Worm (Caenorhabditis elegans) whole organism, L4 larva: Measurements from ENCODE around the gene tbc-13.

ENCODE experiments used
- F26F4.8 ChIP-seq: fragments of 200-800 bp; sonication (Bioruptor generic); conservative IDR thresholded peaks from 2 replicates; pipeline ENCODE4 v1.3.6; 2022; ENCODE audit warnings: missing genetic modification characterization, missing compliant biosample characterization
- F49E8.2 ChIP-seq: sonication (generic microtip); optimal IDR thresholded peaks from 2 replicates; lab custom pipeline; 2016; ENCODE audit warnings: missing compliant biosample characterization, mild to moderate bottlenecking, missing genetic modification characterization, borderline replicate concordance
- ZK546.5 ChIP-seq, 2 experiments: sonication (generic microtip); optimal IDR thresholded peaks; 2 replicates each; lab custom pipeline; 2017; ENCODE audit warnings: missing biosample characterization in 2 of 2, missing genetic modification characterization in 2 of 2
- aha-1 ChIP-seq: fragments of 150-350 bp; peaks from one replicate; lab custom pipeline; 2014; ENCODE audit warnings: missing biosample characterization, missing genetic modification characterization
- aly-2 ChIP-seq: sonication (generic microtip); optimal IDR thresholded peaks from 2 replicates; lab custom pipeline; 2018; ENCODE audit warnings: missing biosample characterization, missing genetic modification characterization
- arid-1 ChIP-seq: fragments of 200-800 bp; sonication (Bioruptor generic); conservative IDR thresholded peaks from 2 replicates; pipeline ENCODE4 v1.3.6; 2022; ENCODE audit warnings: missing genetic modification reagents, missing genetic modification characterization, missing compliant biosample characterization
- attf-4 ChIP-seq: sonication (generic microtip); optimal IDR thresholded peaks from 3 replicates; lab custom pipeline; 2017; ENCODE audit warnings: missing biosample characterization, missing genetic modification characterization
- ceh-28 ChIP-seq: fragments of 150-350 bp; optimal IDR thresholded peaks from 2 replicates; lab custom pipeline; 2014; ENCODE audit warnings: missing biosample characterization, missing genetic modification reagents, missing genetic modification characterization
- ceh-44 ChIP-seq: fragments of 200-800 bp; sonication (Bioruptor generic); IDR thresholded peaks from 2 replicates; pipeline ENCODE4 v1.3.6; 2022; ENCODE audit warnings: missing genetic modification reagents, missing genetic modification characterization, missing compliant biosample characterization
- ceh-62 ChIP-seq: sonication (generic microtip); optimal IDR thresholded peaks from 2 replicates; lab custom pipeline; 2017; ENCODE audit warnings: missing biosample characterization, missing genetic modification characterization
- ces-1 ChIP-seq: fragments of 150-350 bp; sonication (generic microtip); optimal IDR thresholded peaks from 4 replicates; lab custom pipeline; 2014; ENCODE audit warnings: missing biosample characterization, missing genetic modification reagents, missing genetic modification characterization
- daf-12 ChIP-seq: fragments of 150-350 bp; optimal IDR thresholded peaks from 2 replicates; lab custom pipeline; 2014; ENCODE audit warnings: missing biosample characterization, missing genetic modification reagents, missing genetic modification characterization
- dmd-6 ChIP-seq: fragments of 200-800 bp; sonication (Bioruptor generic); IDR thresholded peaks from 2 replicates; pipeline ENCODE4 v1.3.6; 2022; ENCODE audit warnings: missing genetic modification reagents, missing genetic modification characterization, missing compliant biosample characterization
- dpl-1 ChIP-seq: fragments of 150-350 bp; optimal IDR thresholded peaks from 2 replicates; lab custom pipeline; 2014; ENCODE audit warnings: missing biosample characterization, missing genetic modification reagents, missing genetic modification characterization
- duxl-1 ChIP-seq: sonication (generic microtip); optimal IDR thresholded peaks from 2 replicates; lab custom pipeline; 2016; ENCODE audit warnings: mild to moderate bottlenecking, missing genetic modification characterization, moderate library complexity, missing compliant biosample characterization; ENCODE audit not compliant: poor library complexity
- dve-1 ChIP-seq: sonication (generic microtip); optimal IDR thresholded peaks from 2 replicates; lab custom pipeline; 2017; ENCODE audit warnings: antibody characterized with exemption, mild to moderate bottlenecking, missing genetic modification characterization, missing compliant biosample characterization; ENCODE audit not compliant: insufficient read depth
- egl-27 ChIP-seq: sonication (generic microtip); optimal IDR thresholded peaks from 3 replicates; lab custom pipeline; 2017; ENCODE audit warnings: missing biosample characterization, missing genetic modification reagents, missing genetic modification characterization
- egl-43 ChIP-seq: fragments of 200-800 bp; sonication (Bioruptor generic); IDR thresholded peaks from 2 replicates; pipeline ENCODE4 v1.3.6; 2022; ENCODE audit warnings: missing genetic modification reagents, missing genetic modification characterization, missing compliant biosample characterization
- fkh-10 ChIP-seq: fragments of 150-350 bp; optimal IDR thresholded peaks from 2 replicates; lab custom pipeline; 2014; ENCODE audit warnings: missing biosample characterization, missing genetic modification reagents, missing genetic modification characterization
- gei-8 ChIP-seq: fragments of 200-800 bp; sonication (Bioruptor generic); optimal IDR thresholded peaks from 2 replicates; lab custom pipeline; 2018; ENCODE audit warnings: mild to moderate bottlenecking, missing genetic modification characterization, missing compliant biosample characterization
- hlh-30 ChIP-seq: sonication (generic microtip); optimal IDR thresholded peaks from 2 replicates; lab custom pipeline; 2017; ENCODE audit warnings: antibody characterized with exemption, mild to moderate bottlenecking, missing genetic modification characterization, missing compliant biosample characterization; ENCODE audit not compliant: insufficient read depth
- hmg-1.1 ChIP-seq: fragments of 200-800 bp; sonication (Bioruptor generic); IDR thresholded peaks from 2 replicates; pipeline ENCODE4 v1.3.6; 2022; ENCODE audit warnings: missing genetic modification reagents, missing genetic modification characterization, missing compliant biosample characterization
- lin-1 ChIP-seq: fragments of 200-800 bp; sonication (Bioruptor generic); IDR thresholded peaks from 2 replicates; pipeline ENCODE4 v1.3.6; 2022; ENCODE audit warnings: missing genetic modification reagents, missing genetic modification characterization, missing compliant biosample characterization
- lin-29 ChIP-seq: fragments of 200-800 bp; sonication (Bioruptor generic); IDR thresholded peaks from 2 replicates; pipeline ENCODE4 v1.3.6; 2022; ENCODE audit warnings: missing genetic modification reagents, missing genetic modification characterization, missing compliant biosample characterization
- lin-38 ChIP-seq: fragments of 200-800 bp; sonication (Bioruptor generic); IDR thresholded peaks from 2 replicates; pipeline ENCODE4 v1.3.6; 2022; ENCODE audit warnings: missing genetic modification reagents, missing genetic modification characterization, missing compliant biosample characterization
- lin-39 ChIP-seq: fragments of 150-350 bp; optimal IDR thresholded peaks from 2 replicates; lab custom pipeline; 2014; ENCODE audit warnings: missing biosample characterization, missing genetic modification reagents, missing genetic modification characterization
- mdt-29 ChIP-seq: fragments of 200-800 bp; sonication (Bioruptor generic); IDR thresholded peaks from 2 replicates; pipeline ENCODE4 v1.3.6; 2022; ENCODE audit warnings: missing genetic modification reagents, missing genetic modification characterization, missing compliant biosample characterization
- mep-1 ChIP-seq: fragments of 150-350 bp; sonication (generic microtip); optimal IDR thresholded peaks from 3 replicates; lab custom pipeline; 2014; ENCODE audit warnings: missing biosample characterization, missing genetic modification characterization
- nhr-10 ChIP-seq: fragments of 150-350 bp; optimal IDR thresholded peaks from 2 replicates; lab custom pipeline; 2014; ENCODE audit warnings: missing biosample characterization, missing genetic modification characterization
- nhr-102 ChIP-seq: sonication (generic microtip); optimal IDR thresholded peaks from 2 replicates; lab custom pipeline; 2016; ENCODE audit warnings: mild to moderate bottlenecking, missing genetic modification characterization, moderate library complexity, missing compliant biosample characterization
- nhr-11 ChIP-seq: fragments of 150-350 bp; optimal IDR thresholded peaks from 2 replicates; lab custom pipeline; 2014; ENCODE audit warnings: missing biosample characterization, missing genetic modification characterization
- nhr-111 ChIP-seq: fragments of 200-800 bp; sonication (Bioruptor generic); optimal IDR thresholded peaks from 2 replicates; lab custom pipeline; 2018; ENCODE audit warnings: mild to moderate bottlenecking, missing genetic modification characterization, missing compliant biosample characterization
- nhr-25 ChIP-seq: sonication (generic microtip); optimal IDR thresholded peaks from 2 replicates; lab custom pipeline; 2017; ENCODE audit warnings: missing genetic modification characterization, mild to moderate bottlenecking, missing compliant biosample characterization, antibody characterized with exemption, moderate library complexity, borderline replicate concordance; ENCODE audit not compliant: insufficient read depth
- nhr-28 ChIP-seq: fragments of 150-350 bp; optimal IDR thresholded peaks from 2 replicates; lab custom pipeline; 2014; ENCODE audit warnings: missing biosample characterization, missing genetic modification characterization
- nhr-41 ChIP-seq: fragments of 200-800 bp; sonication (Bioruptor generic); IDR thresholded peaks from 2 replicates; pipeline ENCODE4 v1.3.6; 2022; ENCODE audit warnings: missing genetic modification reagents, missing genetic modification characterization, missing compliant biosample characterization
- nhr-42 ChIP-seq: fragments of 200-800 bp; sonication (Bioruptor generic); IDR thresholded peaks from 2 replicates; pipeline ENCODE4 v1.3.6; 2022; ENCODE audit warnings: missing genetic modification characterization, missing compliant biosample characterization
- nhr-77 ChIP-seq: fragments of 150-350 bp; optimal IDR thresholded peaks from 2 replicates; lab custom pipeline; 2014; ENCODE audit warnings: missing biosample characterization, missing genetic modification characterization
- rbr-2 ChIP-seq: sonication (generic microtip); optimal IDR thresholded peaks from 2 replicates; lab custom pipeline; 2016; ENCODE audit warnings: missing genotype, missing genetic modification characterization, missing compliant biosample characterization
- saeg-2 ChIP-seq: fragments of 200-800 bp; sonication (Bioruptor generic); IDR thresholded peaks from 2 replicates; pipeline ENCODE4 v1.3.6; 2022; ENCODE audit warnings: missing genetic modification reagents, missing genetic modification characterization, missing compliant biosample characterization
- sdz-12 ChIP-seq: fragments of 200-800 bp; sonication (Bioruptor generic); optimal IDR thresholded peaks from 2 replicates; lab custom pipeline; 2018; ENCODE audit warnings: mild to moderate bottlenecking, missing genetic modification characterization, missing compliant biosample characterization
- set-16 ChIP-seq: fragments of 200-800 bp; sonication (Bioruptor generic); IDR thresholded peaks from 2 replicates; pipeline ENCODE4 v1.3.6; 2022; ENCODE audit warnings: missing genetic modification reagents, missing genetic modification characterization, missing compliant biosample characterization
- skn-1 ChIP-seq: fragments of 150-350 bp; optimal IDR thresholded peaks from 2 replicates; lab custom pipeline; 2014; ENCODE audit warnings: missing biosample characterization, missing genetic modification characterization
- snpc-1.2 ChIP-seq: fragments of 200-800 bp; sonication (Bioruptor generic); IDR thresholded peaks from 2 replicates; pipeline ENCODE4 v1.3.6; 2022; ENCODE audit warnings: missing genetic modification reagents, missing genetic modification characterization, missing compliant biosample characterization
- snpc-4 ChIP-seq: fragments of 150-350 bp; optimal IDR thresholded peaks from 2 replicates; lab custom pipeline; 2014; ENCODE audit warnings: missing biosample characterization, missing genetic modification characterization
- tag-97 ChIP-seq: fragments of 200-800 bp; sonication (Bioruptor generic); IDR thresholded peaks from 2 replicates; pipeline ENCODE4 v1.3.6; 2022; ENCODE audit warnings: missing genetic modification characterization, missing compliant biosample characterization
- tra-1 ChIP-seq: fragments of 200-800 bp; sonication (Bioruptor generic); IDR thresholded peaks from 2 replicates; pipeline ENCODE4 v1.3.6; 2022; ENCODE audit warnings: missing genetic modification reagents, missing genetic modification characterization, missing compliant biosample characterization
- vab-7 ChIP-seq: fragments of 200-800 bp; sonication (Bioruptor generic); IDR thresholded peaks from 2 replicates; pipeline ENCODE4 v1.3.6; 2022; ENCODE audit warnings: missing genetic modification reagents, missing genetic modification characterization, missing compliant biosample characterization
- zfp-2 ChIP-seq: sonication (generic microtip); optimal IDR thresholded peaks from 2 replicates; lab custom pipeline; 2016; ENCODE audit warnings: mild to moderate bottlenecking, missing genetic modification characterization, missing compliant biosample characterization

The tbc-13 gene

ce11 chrX:12454290-12454795 lies 30.5 kb upstream of the tbc-13 start, which contains the start of the genes T18D3.9 and T18D3.1 (continued):
- TF ChIP-seq vab-7: no peak
- TF ChIP-seq hmg-1.1: 0 out of 2 replicates have a peak, but pooled peaks have one; percentile 44
- TF ChIP-seq snpc-4 (tag; lab: Kevin White, UChicago): no peak
- peak; percentile 41 for TF ChIP-seq nhr-11 (tag; lab: Kevin White, UChicago)
- TF ChIP-seq set-16 (GFP tag; lab: Robert Waterston, UW): no peak
- TF ChIP-seq egl-27 (tag; lab: Kevin White, UChicago): no peak
- peak; percentile 23 for TF ChIP-seq rbr-2 (tag; lab: Kevin White, UChicago)
- TF ChIP-seq mep-1 (tag; lab: Kevin White, UChicago): peak; percentile 79
- no peak for TF ChIP-seq mdt-29
- TF ChIP-seq nhr-28 (tag; lab: Kevin White, UChicago): peak; percentile 53
- no peak for TF ChIP-seq nhr-111 (GFP tag; lab: Kevin White, UChicago)
- peak; percentile 13 for TF ChIP-seq nhr-77 (tag; lab: Kevin White, UChicago)
- peak; percentile 21; the same call in 1 of the 2 replicates for TF ChIP-seq dmd-6 (GFP tag; lab: Robert Waterston, UW)
- peak; percentile 36 for TF ChIP-seq dpl-1
- no peak for TF ChIP-seq tra-1 (GFP tag; lab: Robert Waterston, UW)
- TF ChIP-seq dve-1 (tag; lab: Kevin White, UChicago): peak; percentile 45
- TF ChIP-seq nhr-25: peak; percentile 37

ce11 chrX:12458021-12458420 lies 26.8 kb upstream of the tbc-13 start:
- TF ChIP-seq fkh-10: no peak
- peak; percentile 70 for TF ChIP-seq hmg-1.1
- peak; percentile 42 for TF ChIP-seq dve-1 (tag; lab: Kevin White, UChicago)
- peak; percentile 71 for TF ChIP-seq F49E8.2
- TF ChIP-seq egl-43 (GFP tag; lab: Robert Waterston, UW): peak; percentile 90
- no peak for TF ChIP-seq rbr-2 (tag; lab: Kevin White, UChicago)
- TF ChIP-seq lin-38 (GFP tag; lab: Robert Waterston, UW): peak; percentile 76
- no peak for TF ChIP-seq tag-97 (GFP tag; lab: Robert Waterston, UW)
- TF ChIP-seq skn-1 (tag; lab: Kevin White, UChicago): no peak
- TF ChIP-seq ceh-28 (tag; lab: Kevin White, UChicago): no peak
- 0 out of 2 replicates have a peak, but pooled peaks have one; percentile 44 for TF ChIP-seq mdt-29
- peak; percentile 56; the same call in 1 of the 2 replicates for TF ChIP-seq lin-29 (GFP tag; lab: Robert Waterston, UW)
- peak; percentile 55 for TF ChIP-seq zfp-2 (tag; lab: Kevin White, UChicago)
- peak; percentile 75; the same call in 1 of the 2 replicates for TF ChIP-seq ceh-44 (GFP tag; lab: Robert Waterston, UW)
- TF ChIP-seq snpc-4 (tag; lab: Kevin White, UChicago): no peak
- no peak for TF ChIP-seq ZK546.5 (tag; optimal IDR thresholded peaks at IDR 0.05; lab: Kevin White, UChicago)
- TF ChIP-seq nhr-42 (GFP tag; lab: Robert Waterston, UW): 0 out of 2 replicates have a peak, but pooled peaks have one; percentile 65
- TF ChIP-seq attf-4 (tag; lab: Kevin White, UChicago): no peak
- TF ChIP-seq lin-39: no peak
- TF ChIP-seq nhr-41: 0 out of 2 replicates have a peak, but pooled peaks have one; percentile 26
- TF ChIP-seq duxl-1 (tag; lab: Kevin White, UChicago): peak; percentile 71
- peak; percentile 76 for TF ChIP-seq nhr-102 (tag; lab: Kevin White, UChicago)
- TF ChIP-seq nhr-10: peak; percentile 5
- 0 out of 2 replicates have a peak, but pooled peaks have one; percentile 40 for TF ChIP-seq saeg-2 (GFP tag; lab: Robert Waterston, UW)
- TF ChIP-seq gei-8: peak; percentile 73
- TF ChIP-seq aly-2: peak; percentile 64
- peak; percentile 26 for TF ChIP-seq nhr-28 (tag; lab: Kevin White, UChicago)
- TF ChIP-seq hlh-30: peak; percentile 65
- TF ChIP-seq ces-1 (GFP tag; lab: Kevin White, UChicago): no peak
- TF ChIP-seq F26F4.8 (GFP tag; lab: Robert Waterston, UW): peak; percentile 86
- no peak; the same call in 1 of the 2 replicates for TF ChIP-seq snpc-1.2 (GFP tag; lab: Robert Waterston, UW)
- peak; percentile 72 for TF ChIP-seq aha-1
- peak; percentile 69 for TF ChIP-seq dmd-6 (GFP tag; lab: Robert Waterston, UW)
- peak; percentile 78 for TF ChIP-seq arid-1
- TF ChIP-seq daf-12: no peak
- TF ChIP-seq lin-1: peak; percentile 69; the same call in 1 of the 2 replicates
- no peak for TF ChIP-seq ceh-62 (tag; lab: Kevin White, UChicago)
- TF ChIP-seq sdz-12 (GFP tag; lab: Kevin White, UChicago): no peak
